Fruit fly (Drosophila melanogaster) whole organism, embryonic: ENCODE results near the gene Dap160.

Experiments used
- B-H2 ChIP-seq: fragments of 200-800 bp; sonication (Bioruptor generic); optimal IDR thresholded peaks from 2 replicates; lab custom pipeline; 2018; ENCODE audit warnings: missing biosample characterization, mild to moderate bottlenecking, missing genetic modification characterization
- CG10274 ChIP-seq: fragments of 200-800 bp; sonication (Bioruptor generic); optimal IDR thresholded peaks from 3 replicates; lab custom pipeline; 2017; ENCODE audit warnings: missing biosample characterization, mild to moderate bottlenecking, missing genetic modification characterization
- CG12236 ChIP-seq: fragments of 200-800 bp; sonication (Bioruptor generic); optimal IDR thresholded peaks from 2 replicates; lab custom pipeline; 2016; ENCODE audit warnings: missing biosample characterization, missing genetic modification characterization
- CG13424 ChIP-seq: fragments of 200-800 bp; sonication (Bioruptor generic); optimal IDR thresholded peaks from 2 replicates; lab custom pipeline; 2019; ENCODE audit warnings: missing biosample characterization, mild to moderate bottlenecking, missing genetic modification characterization, moderate library complexity
- CG15514 ChIP-seq: fragments of 200-800 bp; sonication (Bioruptor generic); optimal IDR thresholded peaks from 3 replicates; lab custom pipeline; 2017; ENCODE audit warnings: missing biosample characterization, missing genetic modification characterization, mild to moderate bottlenecking, moderate library complexity, missing genetic modification reagents
- CG18476 ChIP-seq: fragments of 200-800 bp; sonication (Bioruptor generic); optimal IDR thresholded peaks from 2 replicates; lab custom pipeline; 2016; ENCODE audit warnings: missing biosample characterization, mild to moderate bottlenecking, missing genetic modification characterization
- CG2678 ChIP-seq: fragments of 200-800 bp; sonication (Bioruptor generic); optimal IDR thresholded peaks from 3 replicates; lab custom pipeline; 2019; ENCODE audit warnings: missing biosample characterization, mild to moderate bottlenecking, missing genetic modification characterization, moderate library complexity
- CG30020 ChIP-seq: fragments of 200-800 bp; optimal IDR thresholded peaks from 2 replicates; lab custom pipeline; 2019; ENCODE audit warnings: missing biosample characterization, mild to moderate bottlenecking, missing genetic modification characterization, moderate library complexity
- CG3281 ChIP-seq: fragments of 200-800 bp; sonication (Bioruptor generic); optimal IDR thresholded peaks from 3 replicates; lab custom pipeline; 2017; ENCODE audit warnings: missing biosample characterization, mild to moderate bottlenecking, missing genetic modification characterization
- CG33213 ChIP-seq: fragments of 200-800 bp; sonication (Bioruptor generic); optimal IDR thresholded peaks from 3 replicates; lab custom pipeline; 2016; ENCODE audit warnings: missing biosample characterization, missing genetic modification characterization
- CG43689 ChIP-seq: fragments of 200-800 bp; sonication (Bioruptor generic); IDR thresholded peaks from 2 replicates; pipeline ENCODE4 v1.3.6; 2022; ENCODE audit warnings: missing biosample characterization, missing genetic modification characterization
- CG6683 ChIP-seq: fragments of 200-800 bp; sonication (Bioruptor generic); optimal IDR thresholded peaks from 2 replicates; lab custom pipeline; 2017; ENCODE audit warnings: missing biosample characterization, mild to moderate bottlenecking, missing genetic modification characterization, missing genetic modification reagents
- CG6689 ChIP-seq: fragments of 200-800 bp; sonication (Bioruptor generic); IDR thresholded peaks from 2 replicates; pipeline ENCODE4 v1.3.6; 2022; ENCODE audit warnings: missing biosample characterization, missing genetic modification characterization
- CG6813 ChIP-seq: fragments of 200-800 bp; sonication (Bioruptor generic); optimal IDR thresholded peaks from 2 replicates; lab custom pipeline; 2017; ENCODE audit warnings: missing biosample characterization, missing genetic modification characterization, mild to moderate bottlenecking, moderate library complexity, missing genetic modification reagents
- CG7357 ChIP-seq: fragments of 200-800 bp; sonication (Bioruptor generic); IDR thresholded peaks from 3 replicates; pipeline ENCODE4 v1.3.6; 2022; ENCODE audit warnings: missing biosample characterization, missing genetic modification characterization
- CG7928 ChIP-seq: fragments of 200-800 bp; sonication (Bioruptor generic); optimal IDR thresholded peaks from 2 replicates; lab custom pipeline; 2017; ENCODE audit warnings: missing biosample characterization, mild to moderate bottlenecking, missing genetic modification characterization
- CG8359 ChIP-seq: fragments of 200-800 bp; sonication (Bioruptor generic); optimal IDR thresholded peaks from 2 replicates; lab custom pipeline; 2017; ENCODE audit warnings: missing biosample characterization, mild to moderate bottlenecking, missing genetic modification characterization, borderline replicate concordance
- CG9932 ChIP-seq: fragments of 200-800 bp; sonication (Bioruptor generic); IDR thresholded peaks from 2 replicates; pipeline ENCODE4 v1.3.6; 2022; ENCODE audit warnings: missing biosample characterization, missing genetic modification characterization
- Deaf1 ChIP-seq: fragments of 200-800 bp; optimal IDR thresholded peaks from 3 replicates; lab custom pipeline; 2019; ENCODE audit warnings: missing biosample characterization, mild to moderate bottlenecking, missing genetic modification characterization, moderate library complexity
- Dip2 ChIP-seq: fragments of 200-800 bp; sonication (Bioruptor generic); IDR thresholded peaks from 2 replicates; pipeline ENCODE4 v1.3.6; 2022; ENCODE audit warnings: missing biosample characterization, missing genetic modification characterization
- Doc2 ChIP-seq: fragments of 200-800 bp; sonication (Bioruptor generic); IDR thresholded peaks from 2 replicates; pipeline ENCODE4 v1.3.6; 2022; ENCODE audit warnings: missing biosample characterization, missing genetic modification characterization
- Ets65A ChIP-seq: fragments of 200-800 bp; sonication (Bioruptor generic); peaks from one replicate; lab custom pipeline; 2016; ENCODE audit warnings: missing biosample characterization, missing genetic modification characterization
- Fer1 ChIP-seq: fragments of 200-800 bp; sonication (Bioruptor generic); optimal IDR thresholded peaks from 2 replicates; lab custom pipeline; 2017; ENCODE audit warnings: missing biosample characterization, mild to moderate bottlenecking, missing genetic modification characterization
- HHEX ChIP-seq: fragments of 200-800 bp; sonication (Bioruptor generic); optimal IDR thresholded peaks from 3 replicates; lab custom pipeline; 2017; ENCODE audit warnings: missing biosample characterization, mild to moderate bottlenecking, missing genetic modification characterization, missing genetic modification reagents
- HLH54F ChIP-seq: fragments of 200-800 bp; sonication (Bioruptor generic); optimal IDR thresholded peaks from 3 replicates; lab custom pipeline; 2016; ENCODE audit warnings: missing biosample characterization, missing genetic modification characterization
- HLHmδ ChIP-seq: fragments of 200-800 bp; sonication (Bioruptor generic); optimal IDR thresholded peaks from 2 replicates; lab custom pipeline; 2018; ENCODE audit warnings: missing biosample characterization, mild to moderate bottlenecking, missing genetic modification characterization, moderate library complexity
- Lhr ChIP-seq: fragments of 200-800 bp; sonication (Bioruptor generic); optimal IDR thresholded peaks from 3 replicates; lab custom pipeline; 2017; ENCODE audit warnings: mild to moderate bottlenecking, missing biosample characterization, missing genetic modification reagents, missing genetic modification characterization
- Myb ChIP-seq: fragments of 200-800 bp; sonication (Bioruptor generic); optimal IDR thresholded peaks from 2 replicates; lab custom pipeline; 2016; ENCODE audit warnings: missing biosample characterization, missing genetic modification characterization
- NFAT ChIP-seq: fragments of 200-800 bp; sonication (Bioruptor generic); IDR thresholded peaks from 2 replicates; pipeline ENCODE4 v1.3.6; 2022; ENCODE audit warnings: missing biosample characterization, missing genetic modification characterization
- Pdp1 ChIP-seq, 2 experiments: fragments of 200-800 bp; sonication (Bioruptor generic); optimal IDR thresholded peaks; 3 replicates each; lab custom pipeline; 2016; ENCODE audit warnings: missing biosample characterization in 2 of 2, missing genetic modification characterization in 2 of 2, mild to moderate bottlenecking in 1 of 2, moderate library complexity in 1 of 2
- Rx ChIP-seq: fragments of 200-800 bp; sonication (Bioruptor generic); IDR thresholded peaks from 2 replicates; pipeline ENCODE4 v1.3.6; 2022; ENCODE audit warnings: missing biosample characterization, missing genetic modification characterization
- btn ChIP-seq: fragments of 200-800 bp; sonication (Bioruptor generic); optimal IDR thresholded peaks from 2 replicates; lab custom pipeline; 2016; ENCODE audit warnings: missing biosample characterization, missing genetic modification characterization
- dmrt99B ChIP-seq: fragments of 200-800 bp; sonication (Bioruptor generic); optimal IDR thresholded peaks from 2 replicates; lab custom pipeline; 2018; ENCODE audit warnings: missing biosample characterization, mild to moderate bottlenecking, missing genetic modification characterization, moderate library complexity
- eyg ChIP-seq: fragments of 200-800 bp; sonication (Bioruptor generic); optimal IDR thresholded peaks from 3 replicates; lab custom pipeline; 2016; ENCODE audit warnings: missing biosample characterization, missing genetic modification characterization
- fu2 ChIP-seq: fragments of 200-800 bp; sonication (Bioruptor generic); optimal IDR thresholded peaks from 2 replicates; lab custom pipeline; 2016; ENCODE audit warnings: missing biosample characterization, missing genetic modification characterization
- gfzf ChIP-seq: fragments of 200-800 bp; sonication (Bioruptor generic); optimal IDR thresholded peaks from 2 replicates; lab custom pipeline; 2016; ENCODE audit warnings: missing biosample characterization, mild to moderate bottlenecking, missing genetic modification characterization, moderate library complexity
- hkb ChIP-seq, 2 experiments: fragments of 200-800 bp in 1 of 2; fragments of >200 bp in 1 of 2; sonication (Bioruptor generic) in 1 of 2; IDR thresholded peaks in 1 of 2; optimal IDR thresholded peaks in 1 of 2; 2 replicates each; pipeline versions ENCODE4 v1.3.6 to Lab custom; 2017 to 2022; ENCODE audit warnings: missing biosample characterization in 1 of 2, missing genetic modification characterization in 1 of 2
- kni ChIP-seq: fragments of 200-800 bp; sonication (Bioruptor generic); optimal IDR thresholded peaks from 3 replicates; lab custom pipeline; 2017; ENCODE audit warnings: mild to moderate bottlenecking, missing biosample characterization, missing genetic modification reagents, missing genetic modification characterization
- pb ChIP-seq: fragments of 200-800 bp; sonication (Bioruptor generic); optimal IDR thresholded peaks from 3 replicates; lab custom pipeline; 2016; ENCODE audit warnings: missing biosample characterization, missing genetic modification characterization
- pzg ChIP-seq: fragments of 200-800 bp; sonication (Bioruptor generic); optimal IDR thresholded peaks from 3 replicates; lab custom pipeline; 2018; ENCODE audit warnings: missing biosample characterization, mild to moderate bottlenecking, missing genetic modification characterization, moderate library complexity
- ro ChIP-seq: fragments of 200-800 bp; sonication (Bioruptor generic); IDR thresholded peaks from 2 replicates; pipeline ENCODE4 v1.3.6; 2022; ENCODE audit warnings: missing biosample characterization, missing genetic modification characterization
- slou ChIP-seq: fragments of 200-800 bp; sonication (Bioruptor generic); optimal IDR thresholded peaks from 3 replicates; lab custom pipeline; 2016; ENCODE audit warnings: missing biosample characterization, missing genetic modification characterization
- tio ChIP-seq: fragments of 200-800 bp; sonication (Bioruptor generic); optimal IDR thresholded peaks from 2 replicates; lab custom pipeline; 2017; ENCODE audit warnings: missing biosample characterization, missing genetic modification characterization, inconsistent platforms
- tna ChIP-seq: fragments of 200-800 bp; sonication (Bioruptor generic); IDR thresholded peaks from 2 replicates; pipeline ENCODE4 v1.3.6; 2022; ENCODE audit warnings: missing biosample characterization, missing genetic modification characterization; ENCODE audit not compliant: partially characterized antibody
- vvl ChIP-seq: fragments of 200-800 bp; sonication (Bioruptor generic); IDR thresholded peaks from 2 replicates; pipeline ENCODE4 v1.3.6; 2022; ENCODE audit warnings: missing biosample characterization, missing genetic modification characterization
- zen2 ChIP-seq: fragments of 200-800 bp; sonication (Bioruptor generic); IDR thresholded peaks from 3 replicates; pipeline ENCODE4 v1.3.6; 2022; ENCODE audit warnings: missing biosample characterization, missing genetic modification characterization; ENCODE audit not compliant: partially characterized antibody

The Dap160 gene

dm6 chr2L:21102399-21103108 is 39.6 kb downstream of the Dap160 start, which contains the start of gene CG9257 (continued):
- no peak for TF ChIP-seq slou (GFP tag; lab: Kevin White, UChicago)
- TF ChIP-seq CG7357, result no peak
- TF ChIP-seq pzg (GFP tag; lab: Kevin White, UChicago), result peak; percentile 65
- TF ChIP-seq Deaf1, result no peak
- no peak for TF ChIP-seq CG12236
- TF ChIP-seq Lhr, result peak; percentile 69
- TF ChIP-seq hkb (optimal IDR thresholded peaks at IDR 0.05; lab: Kevin White, UChicago), result peak; percentile 17
- no peak for TF ChIP-seq hkb (GFP tag; IDR thresholded peaks at IDR 0.05; lab: Robert Waterston, UW)
- no peak for TF ChIP-seq kni (GFP tag; lab: Kevin White, UChicago)
- no peak for TF ChIP-seq HLHmδ (GFP tag; lab: Kevin White, UChicago)
- peak; percentile 39 for TF ChIP-seq CG30020 (tag; lab: Kevin White, UChicago)
- no peak for TF ChIP-seq tio (GFP tag; lab: Kevin White, UChicago)
- TF ChIP-seq HLH54F (GFP tag; lab: Kevin White, UChicago), result no peak
- no peak for TF ChIP-seq ro (GFP tag; lab: Robert Waterston, UW)
- no peak for TF ChIP-seq CG7928 (GFP tag; lab: Kevin White, UChicago)
- TF ChIP-seq CG13424 (tag; lab: Kevin White, UChicago), result peak; percentile 6
- 0 out of 2 replicates have a peak, but pooled peaks have one; percentile 4 for TF ChIP-seq NFAT (GFP tag; lab: Robert Waterston, UW)
- TF ChIP-seq CG10274 (GFP tag; lab: Kevin White, UChicago), result no peak
- TF ChIP-seq B-H2 (GFP tag; lab: Kevin White, UChicago), result peak; percentile 0
- no peak for TF ChIP-seq CG6683 (GFP tag; lab: Kevin White, UChicago)
- TF ChIP-seq Doc2 (GFP tag; lab: Robert Waterston, UW), result no peak
- TF ChIP-seq zen2, result no peak
- TF ChIP-seq Dip2, result no peak
- no peak for TF ChIP-seq CG8359 (GFP tag; lab: Kevin White, UChicago)
- TF ChIP-seq gfzf (GFP tag; lab: Kevin White, UChicago), result peak; percentile 84
- peak; percentile 3 for TF ChIP-seq Fer1
- no peak for TF ChIP-seq CG43689 (GFP tag; lab: Robert Waterston, UW)
- TF ChIP-seq CG9932 (GFP tag; lab: Robert Waterston, UW), result 0 out of 2 replicates have a peak, but pooled peaks have one; percentile 38
- peak; percentile 38 for TF ChIP-seq CG33213
- TF ChIP-seq Pdp1 (GFP tag; optimal IDR thresholded peaks at IDR 0.05; lab: Kevin White, UChicago), result peak in 1 of 2 experiments; percentile 33
- peak; percentile 99 for TF ChIP-seq CG15514 (GFP tag; lab: Kevin White, UChicago)
- TF ChIP-seq pb (GFP tag; lab: Kevin White, UChicago), result no peak
- TF ChIP-seq Ets65A (GFP tag; lab: Kevin White, UChicago), result no peak
- TF ChIP-seq fu2 (GFP tag; lab: Kevin White, UChicago), result peak; percentile 64
- no peak for TF ChIP-seq CG6813 (GFP tag; lab: Kevin White, UChicago)

dm6 chr2L:21097850-21098249 is 44.3 kb downstream of the Dap160 start:
- TF ChIP-seq Pdp1 (GFP tag; optimal IDR thresholded peaks at IDR 0.05; lab: Kevin White, UChicago) (peak in 1 of 2 experiments; percentile 18), btn (GFP tag; lab: Kevin White, UChicago) (no peak)

- 0 out of 3 replicates have a peak, but pooled peaks have one; percentile 5 for TF ChIP-seq zen2
- TF ChIP-seq CG18476 (GFP tag; lab: Kevin White, UChicago), result peak; percentile 42
- TF ChIP-seq CG3281, result peak; percentile 39
- TF ChIP-seq dmrt99B (tag; lab: Kevin White, UChicago), result peak; percentile 61
- peak; percentile 69 for TF ChIP-seq CG2678 (tag; lab: Kevin White, UChicago)
- TF ChIP-seq vvl (GFP tag; lab: Robert Waterston, UW), result peak; percentile 55; the same call in 1 of the 2 replicates
- no peak for TF ChIP-seq eyg (GFP tag; lab: Kevin White, UChicago)
- TF ChIP-seq Myb (GFP tag; lab: Kevin White, UChicago), result no peak
- peak; percentile 19 for TF ChIP-seq HHEX (GFP tag; lab: Kevin White, UChicago)
- TF ChIP-seq Rx (GFP tag; lab: Robert Waterston, UW), result no peak
- TF ChIP-seq CG6689 (GFP tag; lab: Robert Waterston, UW), result peak; percentile 52; the same call in 1 of the 2 replicates
- TF ChIP-seq tna (GFP tag; lab: Robert Waterston, UW), result no peak
These were observed 45.6 kb downstream of the Dap160 start, which contains the start of gene CG34136 for dm6 chr2L:21096448-21096994. TSS of gene CG34136 (plus strand) at chr2L:21096922.
